Fruit fly (Drosophila melanogaster): ENCODE measurements around the gene CG32651.

dm6 chrX:12431924-12432323, 23.6 kb upstream of the CG32651 start, which contains the start of gene Pkcdelta:
- TF ChIP-seq CG8478 (optimal IDR thresholded peaks at IDR 0.05) = no peak
- no peak for TF ChIP-seq CTCF (optimal IDR thresholded peaks at IDR 0.05)
